Fruit fly (Drosophila melanogaster) whole organism, prepupa: ENCODE results near the gene sbr.

ENCODE experiments used
- Blimp-1 ChIP-seq: fragments of 200-800 bp; sonication (Bioruptor generic); optimal IDR thresholded peaks from 3 replicates; lab custom pipeline; 2017; ENCODE audit warnings: missing biosample characterization, missing genetic modification characterization, mild to moderate bottlenecking, moderate library complexity, missing genetic modification reagents
- CG10669 ChIP-seq: fragments of 200-800 bp; sonication (Bioruptor generic); optimal IDR thresholded peaks from 3 replicates; lab custom pipeline; 2018; ENCODE audit warnings: missing biosample characterization, mild to moderate bottlenecking, missing genetic modification characterization, moderate library complexity
- CG11294 ChIP-seq: fragments of 200-800 bp; sonication (Bioruptor generic); IDR thresholded peaks from 2 replicates; pipeline ENCODE4 v1.3.6; 2022; ENCODE audit warnings: missing biosample characterization, missing genetic modification characterization
- CG11762 ChIP-seq: fragments of 200-800 bp; sonication (Bioruptor generic); optimal IDR thresholded peaks from 3 replicates; lab custom pipeline; 2016; ENCODE audit warnings: missing biosample characterization, missing genetic modification characterization; ENCODE audit not compliant: insufficient read depth
- CG15336 ChIP-seq: fragments of 200-800 bp; sonication (Bioruptor generic); IDR thresholded peaks from 2 replicates; pipeline ENCODE4 v1.3.6; 2022; ENCODE audit warnings: missing biosample characterization, missing genetic modification characterization
- CG16779 ChIP-seq: fragments of 200-800 bp; sonication (Bioruptor generic); optimal IDR thresholded peaks from 3 replicates; lab custom pipeline; 2017; ENCODE audit warnings: missing biosample characterization, mild to moderate bottlenecking, missing genetic modification characterization
- CG32006 ChIP-seq: fragments of 200-800 bp; sonication (Bioruptor generic); optimal IDR thresholded peaks from 3 replicates; lab custom pipeline; 2017; ENCODE audit warnings: missing biosample characterization, mild to moderate bottlenecking, missing genetic modification characterization
- CG3919 ChIP-seq: fragments of 200-800 bp; sonication (Bioruptor generic); optimal IDR thresholded peaks from 3 replicates; lab custom pipeline; 2016; ENCODE audit warnings: missing biosample characterization, missing genetic modification characterization
- CG4318 ChIP-seq: fragments of 200-800 bp; sonication (Bioruptor generic); optimal IDR thresholded peaks from 3 replicates; lab custom pipeline; 2017; ENCODE audit warnings: missing biosample characterization, mild to moderate bottlenecking, missing genetic modification characterization
- CG6276 ChIP-seq: fragments of 200-800 bp; sonication (Bioruptor generic); optimal IDR thresholded peaks from 2 replicates; lab custom pipeline; 2017; ENCODE audit warnings: missing biosample characterization, mild to moderate bottlenecking, missing genetic modification characterization
- CG6792 ChIP-seq: fragments of 200-800 bp; sonication (Bioruptor generic); optimal IDR thresholded peaks from 3 replicates; lab custom pipeline; 2016; ENCODE audit warnings: missing biosample characterization, missing genetic modification characterization
- CG7368 ChIP-seq: fragments of 200-800 bp; sonication (Bioruptor generic); optimal IDR thresholded peaks from 3 replicates; lab custom pipeline; 2016; ENCODE audit warnings: missing biosample characterization, missing genetic modification characterization
- CG8319 ChIP-seq: fragments of 200-800 bp; sonication (Bioruptor generic); optimal IDR thresholded peaks from 3 replicates; lab custom pipeline; 2016; ENCODE audit warnings: missing biosample characterization, missing genetic modification characterization
- CG8632 ChIP-seq: fragments of 200-800 bp; sonication (Bioruptor generic); optimal IDR thresholded peaks from 3 replicates; lab custom pipeline; 2016; ENCODE audit warnings: missing biosample characterization, missing genetic modification characterization
- CG9139 ChIP-seq: fragments of 200-800 bp; sonication (Bioruptor generic); optimal IDR thresholded peaks from 3 replicates; lab custom pipeline; 2017; ENCODE audit warnings: missing biosample characterization, mild to moderate bottlenecking, missing genetic modification characterization
- Eip75B ChIP-seq: fragments of 200-800 bp; sonication (Bioruptor generic); optimal IDR thresholded peaks from 3 replicates; lab custom pipeline; 2016; ENCODE audit warnings: missing biosample characterization, missing genetic modification characterization
- Eip78C ChIP-seq: fragments of 200-800 bp; sonication (Bioruptor generic); peaks from one replicate; lab custom pipeline; 2016; ENCODE audit warnings: missing biosample characterization, missing genetic modification characterization
- Eip93F ChIP-seq: fragments of 200-800 bp; sonication (Bioruptor generic); optimal IDR thresholded peaks from 2 replicates; lab custom pipeline; 2016; ENCODE audit warnings: missing biosample characterization, mild to moderate bottlenecking, missing genetic modification characterization
- Ets21C ChIP-seq: fragments of 200-800 bp; sonication (Bioruptor generic); optimal IDR thresholded peaks from 3 replicates; lab custom pipeline; 2016; ENCODE audit warnings: missing biosample characterization, missing genetic modification characterization
- Ets96B ChIP-seq: fragments of 200-800 bp; optimal IDR thresholded peaks from 2 replicates; lab custom pipeline; 2019; ENCODE audit warnings: missing biosample characterization, mild to moderate bottlenecking, missing genetic modification characterization, moderate library complexity
- Gug ChIP-seq: fragments of 200-800 bp; sonication (Bioruptor generic); IDR thresholded peaks from 2 replicates; pipeline ENCODE4 v1.3.6; 2022; ENCODE audit warnings: missing biosample characterization, missing genetic modification characterization
- OdsH ChIP-seq: fragments of 200-800 bp; sonication (Bioruptor generic); optimal IDR thresholded peaks from 3 replicates; lab custom pipeline; 2016; ENCODE audit warnings: missing biosample characterization, missing genetic modification characterization
- Smox ChIP-seq: fragments of 200-800 bp; sonication (Bioruptor generic); optimal IDR thresholded peaks from 3 replicates; lab custom pipeline; 2016; ENCODE audit warnings: missing biosample characterization, missing genetic modification characterization
- Sox102F ChIP-seq: fragments of 200-800 bp; sonication (Bioruptor generic); optimal IDR thresholded peaks from 2 replicates; lab custom pipeline; 2016; ENCODE audit warnings: missing biosample characterization, mild to moderate bottlenecking, missing genetic modification characterization
- Sox15 ChIP-seq: fragments of 200-800 bp; sonication (Bioruptor generic); optimal IDR thresholded peaks from 3 replicates; lab custom pipeline; 2016; ENCODE audit warnings: missing biosample characterization, missing genetic modification characterization
- dac ChIP-seq: fragments of 200-800 bp; sonication (Bioruptor generic); optimal IDR thresholded peaks from 2 replicates; lab custom pipeline; 2017; ENCODE audit warnings: missing biosample characterization, mild to moderate bottlenecking, missing genetic modification characterization
- dsx ChIP-seq: fragments of 200-800 bp; optimal IDR thresholded peaks from 3 replicates; lab custom pipeline; 2019; ENCODE audit warnings: missing biosample characterization, mild to moderate bottlenecking, missing genetic modification characterization, moderate library complexity; ENCODE audit not compliant: poor library complexity, severe bottlenecking
- esn ChIP-seq: fragments of 200-800 bp; sonication (Bioruptor generic); optimal IDR thresholded peaks from 2 replicates; lab custom pipeline; 2016; ENCODE audit warnings: missing biosample characterization, mild to moderate bottlenecking, missing genetic modification characterization, moderate library complexity
- fd59A ChIP-seq: fragments of 200-800 bp; sonication (Bioruptor generic); optimal IDR thresholded peaks from 2 replicates; lab custom pipeline; 2017; ENCODE audit warnings: missing biosample characterization, mild to moderate bottlenecking, missing genetic modification characterization, missing genetic modification reagents
- lz ChIP-seq: fragments of 200-800 bp; sonication (Bioruptor generic); optimal IDR thresholded peaks from 3 replicates; lab custom pipeline; 2016; ENCODE audit warnings: missing biosample characterization, missing genetic modification characterization
- pdm3 ChIP-seq: fragments of 200-800 bp; sonication (Bioruptor generic); optimal IDR thresholded peaks from 3 replicates; lab custom pipeline; 2016; ENCODE audit warnings: missing biosample characterization, missing genetic modification characterization
- spab ChIP-seq: fragments of 200-800 bp; sonication (Bioruptor generic); optimal IDR thresholded peaks from 2 replicates; lab custom pipeline; 2017; ENCODE audit warnings: missing biosample characterization, mild to moderate bottlenecking, missing genetic modification characterization, missing genetic modification reagents
- ss ChIP-seq, 2 experiments: fragments of 200-800 bp; sonication (Bioruptor generic); optimal IDR thresholded peaks; 2 replicates in 1 of 2; 3 replicates in 1 of 2; lab custom pipeline; 2017 to 2018; ENCODE audit warnings: mild to moderate bottlenecking in 2 of 2, missing biosample characterization in 2 of 2, missing genetic modification characterization in 2 of 2, moderate library complexity in 1 of 2
- svp ChIP-seq: fragments of 200-800 bp; sonication (Bioruptor generic); peaks from one replicate; lab custom pipeline; 2016; ENCODE audit warnings: missing biosample characterization, missing genetic modification characterization
- topi ChIP-seq: fragments of 200-800 bp; sonication (Bioruptor generic); optimal IDR thresholded peaks from 3 replicates; lab custom pipeline; 2016; ENCODE audit warnings: missing biosample characterization, missing genetic modification characterization
- vri ChIP-seq: fragments of 200-800 bp; sonication (Bioruptor generic); optimal IDR thresholded peaks from 3 replicates; lab custom pipeline; 2016; ENCODE audit warnings: missing biosample characterization, mild to moderate bottlenecking, missing genetic modification characterization

The sbr gene

dm6 chrX:10845256-10845655, 1.6 kb downstream of the sbr start:
- no peak for TF ChIP-seq Smox
- no peak for TF ChIP-seq Eip93F (GFP tag; lab: Kevin White, UChicago)
- TF ChIP-seq spab (GFP tag; lab: Kevin White, UChicago), result no peak
- TF ChIP-seq CG7368 (GFP tag; lab: Kevin White, UChicago), result no peak
- no peak for TF ChIP-seq Eip75B
- TF ChIP-seq CG8632 (GFP tag; lab: Kevin White, UChicago), result no peak
- no peak for TF ChIP-seq CG11294
- no peak for TF ChIP-seq fd59A (GFP tag; lab: Kevin White, UChicago)
- TF ChIP-seq CG6276 (GFP tag; lab: Kevin White, UChicago), result no peak
- TF ChIP-seq Blimp-1, result no peak
- no peak for TF ChIP-seq svp (GFP tag; lab: Kevin White, UChicago)
- TF ChIP-seq pdm3 (GFP tag; lab: Kevin White, UChicago), result no peak
- TF ChIP-seq OdsH, result no peak

DNA sequence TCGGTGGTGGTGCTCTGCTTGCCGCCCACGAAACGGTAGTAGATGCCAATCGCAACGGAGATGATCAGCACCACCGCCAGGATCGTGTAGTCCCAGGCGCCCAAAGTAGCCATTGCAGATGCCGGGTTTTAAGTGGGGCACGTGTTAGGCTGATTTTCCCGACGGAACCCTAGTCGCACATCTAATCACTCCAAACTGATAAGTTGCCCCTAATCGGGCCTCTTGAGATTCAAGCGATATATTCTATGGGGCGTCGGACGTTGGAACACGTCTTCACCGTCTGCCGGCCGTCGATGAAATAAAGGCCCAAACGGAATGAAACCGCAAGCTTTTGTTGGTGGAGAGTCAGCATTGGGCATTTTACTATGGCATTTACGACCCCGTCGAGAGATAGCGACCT, 2.1 kb downstream of the sbr start, which contains the start of gene CG32669:
Gene CG32669, minus strand, starts transcription at position 275 of the 400 bp plus-strand sequence.
- TF ChIP-seq CG3919 (GFP tag; lab: Kevin White, UChicago) (no peak), Sox102F (GFP tag; lab: Kevin White, UChicago) (no peak), CG15336 (no peak), Blimp-1 (no peak), Sox15 (GFP tag; lab: Kevin White, UChicago) (no peak), vri (GFP tag; lab: Kevin White, UChicago) (no peak)

DNA sequence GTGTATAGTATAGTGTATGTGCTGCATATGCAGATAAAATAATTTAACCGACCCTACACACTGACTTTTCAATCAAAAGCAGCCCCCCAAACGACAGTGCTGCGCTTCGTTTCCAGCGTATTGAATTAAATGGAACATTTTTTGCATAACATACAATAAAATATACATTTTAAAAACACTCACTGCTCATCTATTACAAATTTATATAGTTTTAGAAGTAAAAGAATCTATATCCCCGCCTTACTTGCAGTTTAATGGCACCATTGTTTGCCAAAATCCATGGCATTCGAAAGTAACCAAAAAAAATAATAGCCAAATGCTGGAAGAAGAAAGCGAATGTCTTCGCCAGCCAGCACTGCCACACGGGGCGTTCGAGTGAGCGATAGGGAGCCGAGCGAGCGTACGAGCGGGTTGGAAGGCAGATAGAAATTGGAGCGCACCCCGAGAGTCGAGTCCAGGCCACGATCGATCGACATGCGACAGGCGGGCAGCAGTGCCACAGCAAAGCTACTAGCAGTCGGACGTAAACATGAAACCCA, 5.1 kb downstream of the sbr start, which contains the start of gene CG15209:
Gene CG15209, plus strand, starts transcription at position 489 of the 539 bp plus-strand sequence.
- TF ChIP-seq dsx (no peak), Ets96B (tag; lab: Kevin White, UChicago) (no peak), CG6792 (GFP tag; lab: Kevin White, UChicago) (no peak), CG8319 (no peak), topi (GFP tag; lab: Kevin White, UChicago) (peak; percentile 16), pdm3 (GFP tag; lab: Kevin White, UChicago) (no peak), ss (GFP tag; optimal IDR thresholded peaks at IDR 0.05; lab: Kevin White, UChicago) (peak in 1 of 2 experiments; percentile 5), svp (GFP tag; lab: Kevin White, UChicago) (peak; percentile 73), Eip75B (no peak), CG6276 (GFP tag; lab: Kevin White, UChicago) (no peak), CG9139 (no peak), CG10669 (GFP tag; lab: Kevin White, UChicago) (no peak), CG11762 (no peak), fd59A (GFP tag; lab: Kevin White, UChicago) (no peak), lz (peak; percentile 0), Sox102F (GFP tag; lab: Kevin White, UChicago) (no peak), CG8632 (GFP tag; lab: Kevin White, UChicago) (no peak), esn (GFP tag; lab: Kevin White, UChicago) (no peak), CG16779 (tag; lab: Kevin White, UChicago) (no peak), Sox15 (GFP tag; lab: Kevin White, UChicago) (no peak), CG32006 (GFP tag; lab: Kevin White, UChicago) (peak; percentile 30), Eip78C (GFP tag; lab: Kevin White, UChicago) (peak; percentile 51), Ets21C (no peak), CG11294 (no peak), CG15336 (no peak), dac (GFP tag; lab: Kevin White, UChicago) (no peak), CG4318 (GFP tag; lab: Kevin White, UChicago) (no peak), Gug (GFP tag; lab: Robert Waterston, UW) (no peak), CG7368 (GFP tag; lab: Kevin White, UChicago) (no peak), CG3919 (GFP tag; lab: Kevin White, UChicago) (no peak)
